Fruit fly (Drosophila melanogaster) whole organism, wandering third instar larva: ENCODE data around the gene OS9.

ENCODE experiments used
- Abd-B ChIP-seq: fragments of >200 bp; optimal IDR thresholded peaks from 2 replicates; lab custom pipeline; 2017; ENCODE audit warnings: missing biosample characterization, missing genetic modification characterization
- CrebA ChIP-seq: fragments of 200-800 bp; sonication (Bioruptor generic); optimal IDR thresholded peaks from 2 replicates; lab custom pipeline; 2016; ENCODE audit warnings: missing biosample characterization, mild to moderate bottlenecking, missing genetic modification characterization, borderline replicate concordance
- Dif ChIP-seq: fragments of 200-275, 200-300 bp; sonication (Bioruptor generic); optimal IDR thresholded peaks from 2 replicates; lab custom pipeline; 2018; ENCODE audit warnings: missing biosample characterization, missing genetic modification characterization; ENCODE audit not compliant: partially characterized antibody
- HLH106 ChIP-seq: fragments of 200-800 bp; optimal IDR thresholded peaks from 3 replicates; lab custom pipeline; 2019; ENCODE audit warnings: missing biosample characterization, mild to moderate bottlenecking, missing genetic modification characterization, moderate library complexity
- Hnf4 ChIP-seq: fragments of 200-800 bp; sonication (Bioruptor generic); optimal IDR thresholded peaks from 2 replicates; lab custom pipeline; 2016; ENCODE audit warnings: missing biosample characterization, mild to moderate bottlenecking, missing genetic modification characterization
- Hr78 ChIP-seq: fragments of >200 bp; optimal IDR thresholded peaks from 2 replicates; lab custom pipeline; 2017; ENCODE audit warnings: missing biosample characterization, missing genetic modification characterization
- Hr83 ChIP-seq: fragments of 200-300 bp; sonication (Bioruptor generic); optimal IDR thresholded peaks from 2 replicates; lab custom pipeline; 2016; ENCODE audit warnings: missing biosample characterization, mild to moderate bottlenecking, missing genetic modification characterization, moderate library complexity; ENCODE audit not compliant: poor library complexity, severe bottlenecking
- Jra ChIP-seq: sonication (Bioruptor generic); optimal IDR thresholded peaks from 2 replicates; lab custom pipeline; 2016; ENCODE audit warnings: missing biosample characterization, missing genetic modification characterization
- Myc ChIP-seq: fragments of >200 bp; optimal IDR thresholded peaks from 2 replicates; lab custom pipeline; 2017
- N ChIP-seq: fragments of >200 bp; optimal IDR thresholded peaks from 2 replicates; lab custom pipeline; 2018; ENCODE audit warnings: missing biosample characterization, missing external identifiers, missing genetic modification characterization
- OdsH ChIP-seq: fragments of 200-800 bp; sonication (Bioruptor generic); optimal IDR thresholded peaks from 2 replicates; lab custom pipeline; 2016; ENCODE audit warnings: missing biosample characterization, mild to moderate bottlenecking, missing genetic modification characterization
- Rel ChIP-seq, 2 experiments: fragments of 200-800 bp; sonication (Bioruptor generic) in 1 of 2; optimal IDR thresholded peaks; 2 replicates in 1 of 2; 3 replicates in 1 of 2; lab custom pipeline; 2016 to 2019; ENCODE audit warnings: mild to moderate bottlenecking in 2 of 2, missing biosample characterization in 2 of 2, missing genetic modification characterization in 2 of 2, moderate library complexity in 1 of 2
- Sp1 ChIP-seq: fragments of 200-800 bp; sonication (Bioruptor generic); optimal IDR thresholded peaks from 3 replicates; lab custom pipeline; 2019; ENCODE audit warnings: missing biosample characterization, mild to moderate bottlenecking, missing genetic modification characterization, moderate library complexity
- Vsx2 ChIP-seq: fragments of 200-300, 225-300 bp; sonication (Bioruptor generic); optimal IDR thresholded peaks from 2 replicates; lab custom pipeline; 2018; ENCODE audit warnings: missing biosample characterization, missing genetic modification characterization; ENCODE audit not compliant: partially characterized antibody
- br ChIP-seq: fragments of 200-800 bp; sonication (Bioruptor generic); optimal IDR thresholded peaks from 2 replicates; lab custom pipeline; 2016; ENCODE audit warnings: missing biosample characterization, missing genetic modification characterization
- brk ChIP-seq: fragments of 200-800 bp; sonication (Bioruptor generic); optimal IDR thresholded peaks from 2 replicates; lab custom pipeline; 2016; ENCODE audit warnings: missing biosample characterization, mild to moderate bottlenecking, missing genetic modification characterization
- dl ChIP-seq, 2 experiments: fragments of 175-275, 200-275 bp in 1 of 2; fragments of 200-275 bp in 1 of 2; sonication (Bioruptor generic); optimal IDR thresholded peaks; lab custom pipeline; 2018; ENCODE audit warnings: mild to moderate bottlenecking in 2 of 2, missing biosample characterization in 2 of 2, missing genetic modification characterization in 2 of 2, moderate library complexity in 2 of 2; ENCODE audit not compliant: partially characterized antibody in 2 of 2, insufficient read depth in 1 of 2
- dmrt93B ChIP-seq: fragments of 200-800 bp; sonication (Bioruptor generic); optimal IDR thresholded peaks from 2 replicates; lab custom pipeline; 2018; ENCODE audit warnings: missing biosample characterization, mild to moderate bottlenecking, missing genetic modification characterization
- dsf ChIP-seq: sonication (Bioruptor generic); optimal IDR thresholded peaks from 2 replicates; lab custom pipeline; 2016; ENCODE audit warnings: missing biosample characterization, missing genetic modification characterization, borderline replicate concordance
- ey ChIP-seq: fragments of 200-800 bp; sonication (Bioruptor generic); optimal IDR thresholded peaks from 2 replicates; lab custom pipeline; 2016; ENCODE audit warnings: missing biosample characterization, missing genetic modification characterization
- foxo ChIP-seq, 2 experiments: fragments of 200-800 bp; sonication (Bioruptor generic); optimal IDR thresholded peaks; 2 replicates in 1 of 2; 3 replicates in 1 of 2; lab custom pipeline; 2016 to 2017; ENCODE audit warnings: missing biosample characterization in 2 of 2, missing genetic modification characterization in 2 of 2
- fru ChIP-seq: fragments of 200-800 bp; sonication (Bioruptor generic); optimal IDR thresholded peaks from 3 replicates; lab custom pipeline; 2016; ENCODE audit warnings: missing biosample characterization, mild to moderate bottlenecking, missing genetic modification characterization
- h ChIP-seq: fragments of 200-800 bp; sonication (Bioruptor generic); optimal IDR thresholded peaks from 3 replicates; lab custom pipeline; 2016; ENCODE audit warnings: missing biosample characterization, mild to moderate bottlenecking, missing genetic modification characterization
- jim ChIP-seq: fragments of 175-275, 200-325 bp; sonication (Bioruptor generic); optimal IDR thresholded peaks from 2 replicates; lab custom pipeline; 2016; ENCODE audit warnings: missing biosample characterization, mild to moderate bottlenecking, missing genetic modification characterization
- lola ChIP-seq: fragments of >200 bp; optimal IDR thresholded peaks from 2 replicates; lab custom pipeline; 2017; ENCODE audit warnings: missing biosample characterization, missing genetic modification characterization
- pan ChIP-seq: fragments of >200 bp; optimal IDR thresholded peaks from 2 replicates; lab custom pipeline; 2017
- psq ChIP-seq: fragments of 200-800 bp; sonication (Bioruptor generic); optimal IDR thresholded peaks from 3 replicates; lab custom pipeline; 2017; ENCODE audit warnings: missing biosample characterization, mild to moderate bottlenecking, missing genetic modification characterization, moderate library complexity
- rgr ChIP-seq: fragments of 200-800 bp; sonication (Bioruptor generic); optimal IDR thresholded peaks from 3 replicates; lab custom pipeline; 2016; ENCODE audit warnings: missing biosample characterization, mild to moderate bottlenecking, missing genetic modification characterization
- sage ChIP-seq: fragments of 200-800 bp; sonication (Bioruptor generic); optimal IDR thresholded peaks from 2 replicates; lab custom pipeline; 2016; ENCODE audit warnings: missing biosample characterization, mild to moderate bottlenecking, missing genetic modification characterization
- sv ChIP-seq: fragments of 200-800 bp; sonication (Bioruptor generic); optimal IDR thresholded peaks from 3 replicates; lab custom pipeline; 2016; ENCODE audit warnings: missing biosample characterization, missing genetic modification characterization
- tai ChIP-seq: sonication (Bioruptor generic); optimal IDR thresholded peaks from 2 replicates; lab custom pipeline; 2016; ENCODE audit warnings: missing biosample characterization, missing genetic modification characterization
- woc ChIP-seq: sonication (Bioruptor generic); optimal IDR thresholded peaks from 2 replicates; lab custom pipeline; 2016; ENCODE audit warnings: missing biosample characterization, mild to moderate bottlenecking, missing genetic modification characterization

Gene OS9

DNA sequence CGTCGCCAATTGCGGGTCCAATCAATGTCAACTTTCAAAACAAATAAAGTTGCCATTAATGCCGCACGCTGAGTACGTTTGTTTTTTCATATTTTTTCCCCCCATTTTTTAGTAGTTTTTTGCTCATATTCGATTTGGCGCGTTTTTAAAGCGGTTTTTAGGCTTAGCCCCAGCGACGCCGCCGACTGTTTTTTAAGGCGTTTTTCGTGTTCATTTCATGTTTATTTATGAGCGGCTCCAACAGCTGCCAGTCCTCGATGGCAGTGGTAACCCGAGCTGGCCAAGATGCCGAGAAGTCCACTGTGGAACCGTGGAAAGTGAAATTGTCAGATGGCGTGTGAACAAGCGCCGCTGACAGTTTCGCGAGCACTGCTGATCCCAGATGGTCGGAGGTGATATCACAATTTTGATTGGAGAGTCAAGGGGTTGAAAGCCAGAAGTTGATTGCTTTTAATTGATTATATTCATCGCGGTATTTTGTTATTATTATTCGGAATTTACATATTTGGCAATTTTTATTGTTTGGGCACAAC is 18.3 kb downstream of the OS9 start:
- no peak for TF ChIP-seq Hnf4 (GFP tag; lab: Kevin White, UChicago)
- no peak for TF ChIP-seq sv (GFP tag; lab: Kevin White, UChicago)
- no peak for TF ChIP-seq jim (GFP tag; lab: Kevin White, UChicago)
- TF ChIP-seq Abd-B (GFP tag; lab: Kevin White, UChicago), result no peak
- TF ChIP-seq fru, result no peak
- no peak for TF ChIP-seq br
- no peak for TF ChIP-seq OdsH
- no peak for TF ChIP-seq Hr78
- no peak for TF ChIP-seq foxo (GFP tag; optimal IDR thresholded peaks at IDR 0.05; lab: Kevin White, UChicago)

DNA sequence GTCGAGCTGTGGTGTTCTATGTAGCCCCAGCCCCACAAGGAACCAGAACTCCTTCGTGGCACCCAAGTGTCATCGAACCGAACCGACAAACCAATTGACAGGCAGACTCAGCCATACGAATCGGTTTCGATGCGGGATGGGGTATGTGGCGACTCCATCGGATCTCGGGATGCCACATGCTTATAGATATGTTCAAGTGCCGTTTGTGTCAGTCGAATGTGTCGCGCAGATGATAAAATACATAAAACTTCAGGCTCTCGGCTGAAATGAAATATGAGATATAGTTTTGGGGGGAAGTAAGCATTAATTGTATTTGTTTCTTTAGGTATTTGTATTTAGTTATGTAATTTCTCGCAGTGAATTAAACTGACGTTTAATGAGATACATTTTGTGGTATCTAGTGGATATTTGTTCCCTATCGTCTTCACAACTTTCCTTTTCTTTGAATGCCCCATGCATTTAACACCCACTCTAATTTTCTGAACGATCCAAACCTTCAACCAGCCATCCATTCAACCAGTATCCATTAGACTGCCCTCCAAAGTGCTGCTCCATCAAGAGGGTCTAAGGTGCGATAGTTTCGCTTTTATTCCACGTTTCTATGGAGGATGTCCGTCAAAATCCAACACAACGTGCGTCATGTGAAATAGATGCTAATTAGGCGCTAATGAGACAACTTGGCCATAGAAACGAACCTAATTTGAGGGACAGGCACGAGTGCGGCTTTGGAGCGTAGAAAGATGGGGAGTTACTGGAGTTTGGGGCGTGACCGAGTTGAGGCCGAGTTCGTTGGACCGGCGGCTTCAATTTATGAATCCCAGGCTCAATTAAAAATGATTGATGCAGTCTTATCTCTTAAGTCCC is 21.8 kb downstream of the OS9 start:
- TF ChIP-seq Hr83 (GFP tag; lab: Kevin White, UChicago), result no peak
- TF ChIP-seq Vsx2 (GFP tag; lab: Kevin White, UChicago), result no peak

dm6 chr2L:19943112-19943511 is 23.2 kb downstream of the OS9 start:
- no peak for TF ChIP-seq dl (GFP tag; optimal IDR thresholded peaks at IDR 0.05; lab: Kevin White, UChicago; ENCODE audit: insufficient read depth in 1 of 2, partially characterized antibody in 2 of 2)
- TF ChIP-seq tai (GFP tag; lab: Kevin White, UChicago), result no peak
- TF ChIP-seq dsf, result no peak
- TF ChIP-seq br, result no peak
- no peak for TF ChIP-seq dmrt93B (GFP tag; lab: Kevin White, UChicago)
- no peak for TF ChIP-seq sage (GFP tag; lab: Kevin White, UChicago)
- TF ChIP-seq Rel (GFP tag; optimal IDR thresholded peaks at IDR 0.05; lab: Kevin White, UChicago), result no peak
- TF ChIP-seq Rel (tag; optimal IDR thresholded peaks at IDR 0.05; lab: Kevin White, UChicago), result no peak
- no peak for TF ChIP-seq h (GFP tag; lab: Kevin White, UChicago)

- no peak for TF ChIP-seq psq (GFP tag; lab: Kevin White, UChicago)
- no peak for TF ChIP-seq Dif
- no peak for TF ChIP-seq foxo (GFP tag; optimal IDR thresholded peaks at IDR 0.05; lab: Kevin White, UChicago)
- no peak for TF ChIP-seq Sp1
- no peak for TF ChIP-seq Hr78
- TF ChIP-seq Myc, result no peak
- no peak for TF ChIP-seq br
- no peak for TF ChIP-seq fru
- TF ChIP-seq Abd-B (GFP tag; lab: Kevin White, UChicago), result no peak
- no peak for TF ChIP-seq sage (GFP tag; lab: Kevin White, UChicago)
- no peak for TF ChIP-seq tai (GFP tag; lab: Kevin White, UChicago)
- TF ChIP-seq CrebA (GFP tag; lab: Kevin White, UChicago), result no peak
- no peak for TF ChIP-seq Vsx2 (GFP tag; lab: Kevin White, UChicago)
Observed at dm6 chr2L:19942510-19942909, 23.8 kb downstream of the OS9 start.

- TF ChIP-seq br (peak; percentile 82), lola (no peak), sv (GFP tag; lab: Kevin White, UChicago) (peak; percentile 84), dmrt93B (GFP tag; lab: Kevin White, UChicago) (peak; percentile 51), foxo (GFP tag; optimal IDR thresholded peaks at IDR 0.05; lab: Kevin White, UChicago) (peak in 1 of 2 experiments; percentile 82), woc (GFP tag; lab: Kevin White, UChicago) (peak; percentile 22), Hnf4 (GFP tag; lab: Kevin White, UChicago) (peak; percentile 82), h (GFP tag; lab: Kevin White, UChicago) (peak; percentile 43), Jra (GFP tag; lab: Kevin White, UChicago) (peak; percentile 14), HLH106 (peak; percentile 50), brk (GFP tag; lab: Kevin White, UChicago) (peak; percentile 60), ey (peak; percentile 81), pan (lab: Kevin White, UChicago) (no peak), Dif (no peak), Hr78 (no peak), OdsH (peak; percentile 82), fru (peak; percentile 87), tai (GFP tag; lab: Kevin White, UChicago) (peak; percentile 51), rgr (GFP tag; lab: Kevin White, UChicago) (peak; percentile 77), N (GFP tag; lab: Kevin White, UChicago) (no peak), Sp1 (peak; percentile 43), Myc (no peak), Hr83 (GFP tag; lab: Kevin White, UChicago) (no peak), psq (GFP tag; lab: Kevin White, UChicago) (peak; percentile 62), Rel (GFP tag; optimal IDR thresholded peaks at IDR 0.05; lab: Kevin White, UChicago) (no peak), Rel (tag; optimal IDR thresholded peaks at IDR 0.05; lab: Kevin White, UChicago) (peak; percentile 10), CrebA (GFP tag; lab: Kevin White, UChicago) (no peak)
Observed at dm6 chr2L:19941352-19941851, 24.9 kb downstream of the OS9 start.
